Worm (Caenorhabditis elegans) whole organism, early embryonic: ENCODE data around the gene F09B9.5.

Source experiments
- B0310.2 ChIP-seq: sonication (generic microtip); optimal IDR thresholded peaks from 2 replicates; lab custom pipeline; 2016; ENCODE audit warnings: mild to moderate bottlenecking, missing genetic modification characterization, missing compliant biosample characterization
- F13C5.2 ChIP-seq: sonication (generic microtip); optimal IDR thresholded peaks from 2 replicates; lab custom pipeline; 2017; ENCODE audit warnings: mild to moderate bottlenecking, missing genetic modification characterization, inconsistent platforms, missing compliant biosample characterization
- aly-1 ChIP-seq: sonication (generic microtip); optimal IDR thresholded peaks from 2 replicates; lab custom pipeline; 2016; ENCODE audit warnings: missing genetic modification characterization, missing compliant biosample characterization
- ama-1 ChIP-seq: fragments of 150-350 bp; optimal IDR thresholded peaks from 2 replicates; lab custom pipeline; 2014
- ceh-13 ChIP-seq: fragments of 200-800 bp; sonication (Bioruptor generic); optimal IDR thresholded peaks from 2 replicates; lab custom pipeline; 2018; ENCODE audit warnings: mild to moderate bottlenecking, missing genetic modification characterization, missing compliant biosample characterization
- ceh-36 ChIP-seq: sonication (generic microtip); optimal IDR thresholded peaks from 2 replicates; lab custom pipeline; 2016; ENCODE audit warnings: missing genetic modification characterization, inconsistent platforms, missing compliant biosample characterization
- ets-7 ChIP-seq: sonication (generic microtip); optimal IDR thresholded peaks from 2 replicates; lab custom pipeline; 2016; ENCODE audit warnings: missing genotype, missing genetic modification characterization, missing compliant biosample characterization
- flt-1 ChIP-seq: fragments of 200-800 bp; sonication (Bioruptor generic); IDR thresholded peaks from 2 replicates; pipeline ENCODE4 v1.3.6; 2022; ENCODE audit warnings: missing genetic modification characterization, missing compliant biosample characterization
- hmbx-1 ChIP-seq: sonication (generic microtip); optimal IDR thresholded peaks from 2 replicates; lab custom pipeline; 2016; ENCODE audit warnings: mild to moderate bottlenecking, missing genetic modification characterization, missing compliant biosample characterization
- hmg-4 ChIP-seq: fragments of 200-800 bp; sonication (Bioruptor generic); optimal IDR thresholded peaks from 2 replicates; lab custom pipeline; 2018; ENCODE audit warnings: mild to moderate bottlenecking, missing genetic modification characterization, missing compliant biosample characterization
- hnd-1 ChIP-seq: sonication (generic microtip); optimal IDR thresholded peaks from 2 replicates; lab custom pipeline; 2016; ENCODE audit warnings: missing genetic modification characterization, missing compliant biosample characterization
- pes-1 ChIP-seq: fragments of 200-800 bp; sonication (Bioruptor generic); IDR thresholded peaks from 2 replicates; pipeline ENCODE4 v1.3.6; 2022; ENCODE audit warnings: missing genetic modification reagents, missing genetic modification characterization, missing compliant biosample characterization
- scrt-1 ChIP-seq: fragments of 200-800 bp; sonication (Bioruptor generic); IDR thresholded peaks from 2 replicates; pipeline ENCODE4 v1.3.6; 2022; ENCODE audit warnings: missing genetic modification characterization, missing compliant biosample characterization
- sea-1 ChIP-seq: fragments of 200-800 bp; sonication (Bioruptor generic); conservative IDR thresholded peaks from 2 replicates; pipeline ENCODE4 v1.3.6; 2022; ENCODE audit warnings: missing genetic modification characterization, missing compliant biosample characterization
- tbx-11 ChIP-seq: fragments of 200-800 bp; sonication (Bioruptor generic); IDR thresholded peaks from 2 replicates; pipeline ENCODE4 v1.3.6; 2022; ENCODE audit warnings: missing genetic modification characterization, missing compliant biosample characterization
- tbx-37 ChIP-seq: fragments of 200-800 bp; sonication (Bioruptor generic); conservative IDR thresholded peaks from 2 replicates; pipeline ENCODE4 v1.3.6; 2022; ENCODE audit warnings: missing genetic modification reagents, missing genetic modification characterization, missing compliant biosample characterization
- tra-4 ChIP-seq: sonication (generic microtip); optimal IDR thresholded peaks from 2 replicates; lab custom pipeline; 2017; ENCODE audit warnings: missing genetic modification characterization, missing compliant biosample characterization

The F09B9.5 gene

DNA sequence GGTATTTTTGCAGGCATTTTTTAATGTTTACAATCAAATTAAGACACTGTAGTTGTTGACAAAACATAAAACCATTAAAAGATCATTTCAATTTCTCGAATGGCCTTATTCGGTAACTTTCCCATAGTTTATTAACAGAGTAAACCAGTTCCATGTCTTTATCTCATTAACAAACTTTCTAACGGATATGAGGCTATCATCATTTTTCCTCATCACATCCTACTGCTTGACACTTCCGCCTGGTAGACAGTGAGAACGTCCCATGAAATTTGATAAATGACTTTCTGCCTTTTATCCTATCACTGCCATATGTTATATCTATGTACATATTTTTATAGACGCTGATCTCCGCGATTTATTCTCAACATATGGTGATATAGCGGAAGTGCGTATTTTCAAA lies 16.0 kb downstream of the F09B9.5 start:
- TF ChIP-seq hmg-4 (GFP tag; lab: Kevin White, UChicago) (no peak), flt-1 (GFP tag; lab: Robert Waterston, UW) (no peak), F13C5.2 (tag; lab: Kevin White, UChicago) (no peak), ceh-13 (GFP tag; lab: Kevin White, UChicago) (no peak), tra-4 (no peak), ets-7 (no peak), scrt-1 (no peak), ama-1 (lab: Kevin White, UChicago) (no peak)

DNA sequence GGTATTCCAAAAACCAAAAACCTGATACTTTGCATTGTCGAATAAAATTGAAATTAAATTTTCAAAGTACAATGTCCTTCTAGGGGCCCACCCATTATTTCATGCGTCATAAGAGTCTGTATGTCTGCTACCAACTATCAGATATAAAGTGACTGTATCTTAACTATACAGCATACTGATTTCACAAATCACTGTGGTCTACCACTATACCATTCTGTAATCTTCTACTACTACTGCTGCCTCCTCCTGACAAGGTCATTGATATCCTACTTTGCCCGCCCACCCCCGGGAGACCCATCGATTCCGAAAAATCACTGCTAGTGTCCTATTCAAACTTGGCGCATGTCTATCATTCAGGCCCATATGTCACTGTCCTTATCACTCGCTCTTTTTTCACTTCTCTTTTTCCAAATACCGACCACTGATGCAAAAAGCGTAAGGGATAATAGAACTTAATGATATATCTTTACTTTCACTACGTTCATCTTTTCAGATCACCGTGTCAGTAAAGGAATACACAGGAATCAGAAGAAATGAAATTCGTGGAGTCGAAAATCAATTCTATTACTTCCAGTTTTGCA lies 17.5 kb downstream of the F09B9.5 start, which contains the start of gene C07A4.2:
C07A4.2 (plus strand) TSS at position 195 of the 581 bp plus-strand sequence.
- no peak for TF ChIP-seq ceh-36 (tag; lab: Kevin White, UChicago)
- no peak for TF ChIP-seq hnd-1

DNA sequence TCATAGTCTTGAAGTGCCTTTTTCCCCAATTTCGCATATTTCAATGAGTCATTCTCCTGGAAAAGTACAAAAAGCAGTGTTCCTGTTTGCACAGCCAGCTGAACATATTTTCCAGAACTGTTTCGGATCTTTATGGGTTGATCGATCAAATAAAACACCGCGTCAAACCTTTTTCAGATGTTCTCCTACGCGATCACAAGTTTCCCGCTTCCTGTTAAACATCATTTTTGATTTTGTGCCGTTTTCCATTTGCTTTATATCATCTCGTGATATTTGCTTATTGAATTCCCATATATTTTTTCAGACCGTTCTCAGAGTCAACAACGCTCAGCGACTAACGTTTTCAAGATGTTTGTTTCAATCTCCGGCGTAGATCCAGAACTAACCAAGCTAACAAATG lies 20.1 kb downstream of the F09B9.5 start, which contains the start of gene C07A4.3:
C07A4.3 (plus strand) TSS at position 301 of the 400 bp plus-strand sequence.
- TF ChIP-seq sea-1 (GFP tag; lab: Robert Waterston, UW) (no peak), tra-4 (no peak), hmg-4 (GFP tag; lab: Kevin White, UChicago) (no peak), B0310.2 (tag; lab: Kevin White, UChicago) (no peak)

DNA sequence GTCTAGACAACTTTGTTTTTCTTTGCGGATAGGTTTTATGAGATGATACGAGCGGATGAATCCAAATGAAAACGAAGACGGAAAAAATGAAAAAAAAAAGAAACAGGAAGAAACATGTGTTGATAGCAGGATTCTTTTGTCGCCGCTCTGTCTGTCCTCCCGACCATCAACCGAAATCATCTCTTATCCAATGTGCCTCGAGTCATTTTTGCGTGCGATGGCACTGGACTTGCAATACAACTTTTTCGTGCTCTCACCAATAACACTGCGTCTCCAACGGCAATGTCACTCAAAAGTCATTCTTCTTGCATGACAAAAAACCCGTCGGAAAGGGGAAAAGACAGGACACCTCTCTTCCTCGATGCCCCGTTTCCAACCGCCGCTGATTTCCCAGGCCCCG lies 21.7 kb downstream of the F09B9.5 start, which contains the start of gene ncs-4:
ncs-4 (plus strand) TSS at position 227 of the 400 bp plus-strand sequence.
- TF ChIP-seq ama-1 (lab: Kevin White, UChicago) (no peak), scrt-1 (no peak), ceh-36 (tag; lab: Kevin White, UChicago) (no peak), tbx-37 (GFP tag; lab: Robert Waterston, UW) (no peak), ets-7 (no peak), tbx-11 (no peak), hnd-1 (no peak), tra-4 (no peak), hmbx-1 (tag; lab: Kevin White, UChicago) (no peak), aly-1 (no peak), B0310.2 (tag; lab: Kevin White, UChicago) (no peak), sea-1 (GFP tag; lab: Robert Waterston, UW) (no peak), pes-1 (GFP tag; lab: Robert Waterston, UW) (no peak), hmg-4 (GFP tag; lab: Kevin White, UChicago) (no peak), F13C5.2 (tag; lab: Kevin White, UChicago) (no peak), ceh-13 (GFP tag; lab: Kevin White, UChicago) (no peak), flt-1 (GFP tag; lab: Robert Waterston, UW) (no peak; the same call in 1 of the 2 replicates)

DNA sequence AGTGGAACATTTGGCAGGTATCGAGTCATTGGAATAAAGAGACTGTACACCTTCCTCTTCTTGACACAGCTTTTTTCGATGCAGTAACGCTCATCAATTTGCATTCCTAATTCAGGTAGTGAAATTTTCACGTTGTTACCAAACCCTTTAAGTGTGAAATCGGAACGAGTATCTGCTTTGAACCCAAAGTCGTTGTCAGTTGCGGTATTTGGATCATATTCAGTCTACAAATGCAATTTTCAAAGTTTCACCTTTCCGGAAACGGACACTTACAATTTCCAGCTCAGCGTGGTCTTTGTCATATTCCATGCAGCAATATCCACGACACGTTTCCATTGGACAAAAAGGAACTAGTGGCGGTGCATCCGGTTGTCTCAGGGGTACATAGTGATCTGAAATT lies 28.0 kb downstream of the F09B9.5 start:
- no peak for TF ChIP-seq ceh-13 (GFP tag; lab: Kevin White, UChicago)
- TF ChIP-seq flt-1 (GFP tag; lab: Robert Waterston, UW): no peak
- no peak for TF ChIP-seq tbx-37 (GFP tag; lab: Robert Waterston, UW)
- no peak for TF ChIP-seq hmbx-1 (tag; lab: Kevin White, UChicago)
- no peak for TF ChIP-seq tbx-11
- no peak for TF ChIP-seq F13C5.2 (tag; lab: Kevin White, UChicago)
- no peak for TF ChIP-seq ceh-36 (tag; lab: Kevin White, UChicago)
- TF ChIP-seq sea-1 (GFP tag; lab: Robert Waterston, UW): no peak
- no peak for TF ChIP-seq hmg-4 (GFP tag; lab: Kevin White, UChicago)
- no peak for TF ChIP-seq B0310.2 (tag; lab: Kevin White, UChicago)
- TF ChIP-seq pes-1 (GFP tag; lab: Robert Waterston, UW): no peak
- TF ChIP-seq scrt-1: no peak
- TF ChIP-seq ets-7: no peak
- no peak for TF ChIP-seq aly-1
- TF ChIP-seq hnd-1: no peak
- TF ChIP-seq ama-1 (lab: Kevin White, UChicago): no peak
- no peak for TF ChIP-seq tra-4

DNA sequence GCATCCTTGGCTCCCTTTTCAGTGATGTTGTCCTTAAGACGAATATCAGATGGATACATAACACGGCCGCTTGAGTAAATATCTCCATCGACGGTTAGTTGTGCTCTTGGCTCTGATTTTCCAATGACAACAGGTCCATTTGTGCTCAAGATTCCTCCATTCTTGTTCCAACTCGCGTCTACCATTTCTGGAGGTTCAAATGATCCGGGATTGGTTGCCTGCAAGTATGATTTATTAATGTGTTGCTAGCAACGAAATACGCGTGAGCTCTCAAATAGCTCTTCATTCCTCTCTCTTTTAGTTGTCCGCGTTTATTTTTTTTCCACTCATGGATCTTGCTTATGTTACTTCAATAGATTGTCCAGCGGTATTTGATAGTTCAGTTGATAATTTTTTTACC lies 29.1 kb downstream of the F09B9.5 start, which contains the start of gene arrd-28:
arrd-28 (plus strand) TSS at position 301 of the 400 bp plus-strand sequence.
- TF ChIP-seq B0310.2 (tag; lab: Kevin White, UChicago) (no peak), ceh-36 (tag; lab: Kevin White, UChicago) (no peak), sea-1 (GFP tag; lab: Robert Waterston, UW) (no peak), F13C5.2 (tag; lab: Kevin White, UChicago) (no peak), hmbx-1 (tag; lab: Kevin White, UChicago) (no peak), hmg-4 (GFP tag; lab: Kevin White, UChicago) (no peak), hnd-1 (no peak), tra-4 (no peak), ets-7 (no peak)

DNA sequence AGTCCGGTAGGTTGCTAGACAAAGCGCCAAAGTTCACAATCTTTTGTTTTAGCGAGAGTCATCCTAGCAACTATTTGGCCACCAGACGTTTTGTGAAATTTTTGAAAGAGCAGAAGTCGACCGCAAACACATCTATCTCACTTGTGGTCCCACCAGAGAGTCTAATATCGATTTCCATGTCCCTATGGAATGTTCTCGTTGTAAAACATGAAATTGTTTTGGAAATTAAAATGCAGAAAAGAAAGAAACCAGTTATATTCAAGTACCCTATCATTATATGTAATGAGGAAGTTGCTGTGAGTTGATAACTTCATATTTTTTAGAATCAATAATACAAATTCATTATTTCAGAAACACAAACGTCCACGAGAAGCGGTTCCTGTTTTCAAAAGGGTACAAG lies 30.1 kb downstream of the F09B9.5 start:
- TF ChIP-seq pes-1 (GFP tag; lab: Robert Waterston, UW) (no peak), ceh-36 (tag; lab: Kevin White, UChicago) (no peak), aly-1 (no peak), flt-1 (GFP tag; lab: Robert Waterston, UW) (no peak), ets-7 (no peak), scrt-1 (no peak), hnd-1 (no peak), hmbx-1 (tag; lab: Kevin White, UChicago) (no peak)

DNA sequence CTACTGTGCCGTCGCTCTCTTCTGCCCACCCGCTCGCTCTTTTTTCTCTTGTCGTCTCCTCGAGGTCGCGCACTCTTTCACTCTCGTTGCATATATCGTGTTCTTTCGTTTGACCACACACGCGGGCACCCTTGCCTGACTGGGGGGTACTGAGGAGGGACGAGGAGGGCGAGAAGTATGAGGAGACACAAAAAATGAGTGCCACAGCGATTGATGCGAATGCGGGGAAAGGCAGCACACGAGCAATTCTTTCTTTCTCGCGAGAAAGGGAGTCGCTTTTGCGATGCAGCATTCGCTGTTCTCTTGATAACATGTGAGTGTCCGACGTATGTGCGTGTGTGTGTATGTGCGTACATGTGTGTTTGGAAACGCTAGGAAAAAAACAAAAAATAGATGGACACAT lies 33.9 kb downstream of the F09B9.5 start:
- peak; percentile 47 for TF ChIP-seq F13C5.2 (tag; lab: Kevin White, UChicago)
- no peak for TF ChIP-seq scrt-1
- peak; percentile 97 for TF ChIP-seq hmg-4 (GFP tag; lab: Kevin White, UChicago)
- peak; percentile 42 for TF ChIP-seq ets-7
- TF ChIP-seq flt-1 (GFP tag; lab: Robert Waterston, UW): 0 out of 2 replicates have a peak, but pooled peaks have one; percentile 14
- peak; percentile 82 for TF ChIP-seq B0310.2 (tag; lab: Kevin White, UChicago)
- TF ChIP-seq hnd-1: no peak
- no peak for TF ChIP-seq tbx-11
- no peak for TF ChIP-seq tbx-37 (GFP tag; lab: Robert Waterston, UW)
- peak; percentile 55; the same call in 1 of the 2 replicates for TF ChIP-seq sea-1 (GFP tag; lab: Robert Waterston, UW)
- TF ChIP-seq tra-4: no peak
- TF ChIP-seq aly-1: peak; percentile 75
- no peak for TF ChIP-seq ama-1 (lab: Kevin White, UChicago)
- TF ChIP-seq pes-1 (GFP tag; lab: Robert Waterston, UW): no peak
- TF ChIP-seq hmbx-1 (tag; lab: Kevin White, UChicago): no peak
- no peak for TF ChIP-seq ceh-36 (tag; lab: Kevin White, UChicago)
- no peak for TF ChIP-seq ceh-13 (GFP tag; lab: Kevin White, UChicago)
